Worm (Caenorhabditis elegans): ENCODE data around the gene C18E9.9.

DNA sequence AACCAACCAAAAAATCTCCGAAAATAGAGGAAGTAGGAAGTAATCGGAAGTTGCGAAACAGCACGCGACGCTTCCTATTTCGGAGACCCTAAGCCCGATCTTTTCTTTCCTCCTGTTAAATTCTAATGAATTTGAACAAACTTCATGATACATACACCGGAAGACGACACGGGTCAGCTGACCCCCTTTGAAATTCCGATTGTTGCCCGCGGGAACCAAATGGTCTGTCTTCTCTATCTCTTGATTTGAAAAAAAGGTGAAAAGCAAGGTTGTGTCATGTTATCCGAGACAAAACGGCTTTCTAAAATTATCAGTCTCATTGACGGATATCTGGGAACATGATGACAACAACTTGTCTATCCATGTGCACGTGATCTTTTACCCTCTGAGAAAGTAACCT, 30.3 kb downstream of the C18E9.9 start:
- TF ChIP-seq ama-1 (optimal IDR thresholded peaks at IDR 0.05) (no peak), flt-1 (GFP tag; IDR thresholded peaks at IDR 0.05) (no peak), F13C5.2 (tag; optimal IDR thresholded peaks at IDR 0.05) (no peak), ets-7 (tag; optimal IDR thresholded peaks at IDR 0.05) (no peak)

All from whole organism, early embryonic.